Fruit fly (Drosophila melanogaster) whole organism, embryonic: ENCODE data around the gene CG10011.
A peak's percentile ranks its signal among the peaks of the same experiment; 100 is the strongest.

Experiments used
- Ada2b ChIP-seq: fragments of 200-800 bp; sonication (Bioruptor generic); IDR thresholded peaks from 2 replicates; pipeline ENCODE4 v1.3.6; 2022; ENCODE audit warnings: missing biosample characterization, missing genetic modification characterization
- B-H1 ChIP-seq: fragments of 200-800 bp; sonication (Bioruptor generic); IDR thresholded peaks from 3 replicates; pipeline ENCODE4 v1.3.6; 2022; ENCODE audit warnings: missing biosample characterization, missing genetic modification characterization
- Bteb2 ChIP-seq: fragments of 200-800 bp; sonication (Bioruptor generic); optimal IDR thresholded peaks from 2 replicates; lab custom pipeline; 2016; ENCODE audit warnings: missing biosample characterization, missing genetic modification characterization
- CG10431 ChIP-seq: fragments of 200-800 bp; sonication (Bioruptor generic); optimal IDR thresholded peaks from 3 replicates; lab custom pipeline; 2018; ENCODE audit warnings: missing biosample characterization, mild to moderate bottlenecking, missing genetic modification characterization
- CG12219 ChIP-seq: fragments of 200-800 bp; sonication (Bioruptor generic); optimal IDR thresholded peaks from 3 replicates; lab custom pipeline; 2018; ENCODE audit warnings: missing biosample characterization, mild to moderate bottlenecking, missing genetic modification characterization
- CG12659 ChIP-seq: fragments of 200-800 bp; sonication (Bioruptor generic); optimal IDR thresholded peaks from 3 replicates; lab custom pipeline; 2017; ENCODE audit warnings: mild to moderate bottlenecking, missing biosample characterization, missing genetic modification reagents, missing genetic modification characterization
- CG12769 ChIP-seq: fragments of 200-800 bp; sonication (Bioruptor generic); optimal IDR thresholded peaks from 2 replicates; lab custom pipeline; 2019; ENCODE audit warnings: missing biosample characterization, mild to moderate bottlenecking, missing genetic modification characterization, moderate library complexity
- CG12942 ChIP-seq: fragments of 200-800 bp; sonication (Bioruptor generic); optimal IDR thresholded peaks from 3 replicates; lab custom pipeline; 2016; ENCODE audit warnings: missing biosample characterization, missing genetic modification characterization
- CG15011 ChIP-seq: fragments of 200-800 bp; sonication (Bioruptor generic); optimal IDR thresholded peaks from 3 replicates; lab custom pipeline; 2018; ENCODE audit warnings: missing biosample characterization, mild to moderate bottlenecking, missing genetic modification characterization
- CG15479 ChIP-seq: fragments of 200-800 bp; sonication (Bioruptor generic); optimal IDR thresholded peaks from 3 replicates; lab custom pipeline; 2019; ENCODE audit warnings: missing biosample characterization, mild to moderate bottlenecking, missing genetic modification characterization, moderate library complexity
- CG15514 ChIP-seq: fragments of 200-800 bp; sonication (Bioruptor generic); optimal IDR thresholded peaks from 3 replicates; lab custom pipeline; 2017; ENCODE audit warnings: missing biosample characterization, missing genetic modification characterization, mild to moderate bottlenecking, moderate library complexity, missing genetic modification reagents
- CG1602 ChIP-seq: fragments of 200-800 bp; sonication (Bioruptor generic); optimal IDR thresholded peaks from 3 replicates; lab custom pipeline; 2016; ENCODE audit warnings: missing biosample characterization, missing genetic modification characterization
- CG16813 ChIP-seq: fragments of 200-800 bp; sonication (Bioruptor generic); IDR thresholded peaks from 3 replicates; pipeline ENCODE4 v1.3.6; 2022; ENCODE audit warnings: missing biosample characterization, missing genetic modification characterization; ENCODE audit not compliant: partially characterized antibody
- CG17802 ChIP-seq: fragments of 200-800 bp; sonication (Bioruptor generic); optimal IDR thresholded peaks from 2 replicates; lab custom pipeline; 2018; ENCODE audit warnings: missing biosample characterization, mild to moderate bottlenecking, missing genetic modification characterization, moderate library complexity
- CG18764 ChIP-seq: fragments of 200-800 bp; sonication (Bioruptor generic); optimal IDR thresholded peaks from 3 replicates; lab custom pipeline; 2016; ENCODE audit warnings: missing biosample characterization, missing genetic modification characterization
- CG2199 ChIP-seq: fragments of 200-800 bp; sonication (Bioruptor generic); IDR thresholded peaks from 3 replicates; pipeline ENCODE4 v1.3.6; 2022; ENCODE audit warnings: missing biosample characterization, missing genetic modification characterization
- CG2678 ChIP-seq: fragments of 200-800 bp; sonication (Bioruptor generic); optimal IDR thresholded peaks from 3 replicates; lab custom pipeline; 2019; ENCODE audit warnings: missing biosample characterization, mild to moderate bottlenecking, missing genetic modification characterization, moderate library complexity
- CG3995 ChIP-seq: fragments of 200-800 bp; sonication (Bioruptor generic); optimal IDR thresholded peaks from 3 replicates; lab custom pipeline; 2016; ENCODE audit warnings: missing biosample characterization, missing genetic modification characterization
- CG4617 ChIP-seq: fragments of 200-800 bp; sonication (Bioruptor generic); optimal IDR thresholded peaks from 3 replicates; lab custom pipeline; 2016; ENCODE audit warnings: missing biosample characterization, missing genetic modification characterization, borderline replicate concordance
- CG4854 ChIP-seq: fragments of 200-800 bp; sonication (Bioruptor generic); optimal IDR thresholded peaks from 2 replicates; lab custom pipeline; 2016; ENCODE audit warnings: missing biosample characterization, missing genetic modification characterization, inconsistent platforms
- CG7839 ChIP-seq: fragments of 200-800 bp; sonication (Bioruptor generic); optimal IDR thresholded peaks from 3 replicates; lab custom pipeline; 2018; ENCODE audit warnings: missing biosample characterization, mild to moderate bottlenecking, missing genetic modification characterization, moderate library complexity
- CG7987 ChIP-seq: fragments of 200-800 bp; sonication (Bioruptor generic); optimal IDR thresholded peaks from 2 replicates; lab custom pipeline; 2018; ENCODE audit warnings: missing biosample characterization, mild to moderate bottlenecking, missing genetic modification characterization, moderate library complexity
- CG8944 ChIP-seq: fragments of 200-800 bp; sonication (Bioruptor generic); optimal IDR thresholded peaks from 3 replicates; lab custom pipeline; 2016; ENCODE audit warnings: missing biosample characterization, missing genetic modification characterization
- CG9932 ChIP-seq: fragments of 200-800 bp; sonication (Bioruptor generic); IDR thresholded peaks from 2 replicates; pipeline ENCODE4 v1.3.6; 2022; ENCODE audit warnings: missing biosample characterization, missing genetic modification characterization
- Dll ChIP-seq: fragments of 200-800 bp; sonication (Bioruptor generic); IDR thresholded peaks from 4 replicates; pipeline ENCODE4 v1.3.6; 2022; ENCODE audit warnings: missing biosample characterization, missing genetic modification characterization; ENCODE audit not compliant: partially characterized antibody
- Doc3 ChIP-seq: fragments of 200-800 bp; sonication (Bioruptor generic); IDR thresholded peaks from 3 replicates; pipeline ENCODE4 v1.3.6; 2022; ENCODE audit warnings: missing biosample characterization, missing genetic modification characterization; ENCODE audit not compliant: partially characterized antibody
- Fer2 ChIP-seq: fragments of 200-800 bp; sonication (Bioruptor generic); optimal IDR thresholded peaks from 2 replicates; lab custom pipeline; 2018; ENCODE audit warnings: missing biosample characterization, mild to moderate bottlenecking, missing genetic modification characterization, moderate library complexity
- Lim3 ChIP-seq: fragments of 200-800 bp; sonication (Bioruptor generic); IDR thresholded peaks from 2 replicates; pipeline ENCODE4 v1.3.6; 2022; ENCODE audit warnings: missing biosample characterization, missing genetic modification characterization
- MBD-R2 ChIP-seq: fragments of 200-800 bp; sonication (Bioruptor generic); IDR thresholded peaks from 2 replicates; pipeline ENCODE4 v1.3.6; 2022; ENCODE audit warnings: missing biosample characterization, missing genetic modification characterization
- Max ChIP-seq: fragments of 200-800 bp; sonication (Bioruptor generic); optimal IDR thresholded peaks from 2 replicates; lab custom pipeline; 2016; ENCODE audit warnings: missing biosample characterization, mild to moderate bottlenecking, missing genetic modification characterization
- Myb ChIP-seq: fragments of 200-800 bp; sonication (Bioruptor generic); optimal IDR thresholded peaks from 2 replicates; lab custom pipeline; 2016; ENCODE audit warnings: missing biosample characterization, missing genetic modification characterization
- Vsx1 ChIP-seq: fragments of 200-800 bp; sonication (Bioruptor generic); optimal IDR thresholded peaks from 2 replicates; lab custom pipeline; 2017; ENCODE audit warnings: missing biosample characterization, mild to moderate bottlenecking, missing genetic modification characterization, missing genetic modification reagents
- ara ChIP-seq: fragments of 200-800 bp; sonication (Bioruptor generic); IDR thresholded peaks from 2 replicates; pipeline ENCODE4 v1.3.6; 2022; ENCODE audit warnings: missing biosample characterization, missing genetic modification characterization
- cato ChIP-seq: fragments of 200-800 bp; sonication (Bioruptor generic); optimal IDR thresholded peaks from 2 replicates; lab custom pipeline; 2016; ENCODE audit warnings: missing biosample characterization, missing genetic modification characterization, borderline replicate concordance
- caup ChIP-seq: fragments of 200-800 bp; sonication (Bioruptor generic); optimal IDR thresholded peaks from 3 replicates; lab custom pipeline; 2017; ENCODE audit warnings: missing biosample characterization, mild to moderate bottlenecking, missing genetic modification characterization, moderate library complexity; ENCODE audit not compliant: severe bottlenecking
- dan ChIP-seq: fragments of 200-800 bp; sonication (Bioruptor generic); IDR thresholded peaks from 2 replicates; pipeline ENCODE4 v1.3.6; 2022; ENCODE audit warnings: missing biosample characterization, missing genetic modification characterization
- dm ChIP-seq: fragments of 200-800 bp; sonication (Bioruptor generic); optimal IDR thresholded peaks from 3 replicates; lab custom pipeline; 2016; ENCODE audit warnings: missing biosample characterization, missing genetic modification characterization
- emc ChIP-seq: fragments of 200-800 bp; sonication (Bioruptor generic); optimal IDR thresholded peaks from 2 replicates; lab custom pipeline; 2016; ENCODE audit warnings: missing biosample characterization, missing genetic modification characterization
- en ChIP-seq: fragments of 200-800 bp; sonication (Bioruptor generic); optimal IDR thresholded peaks from 2 replicates; lab custom pipeline; 2016; ENCODE audit warnings: missing biosample characterization, missing genetic modification characterization
- fu2 ChIP-seq: fragments of 200-800 bp; sonication (Bioruptor generic); optimal IDR thresholded peaks from 2 replicates; lab custom pipeline; 2016; ENCODE audit warnings: missing biosample characterization, missing genetic modification characterization
- ken ChIP-seq: fragments of 200-800 bp; sonication (Bioruptor generic); IDR thresholded peaks from 3 replicates; pipeline ENCODE4 v1.3.6; 2022; ENCODE audit warnings: missing biosample characterization, missing genetic modification characterization
- odd ChIP-seq: fragments of 200-800 bp; sonication (Bioruptor generic); optimal IDR thresholded peaks from 2 replicates; lab custom pipeline; 2017; ENCODE audit warnings: missing biosample characterization, mild to moderate bottlenecking, missing genetic modification characterization
- pan ChIP-seq, 4 experiments: fragments of >200 bp in 3 of 4; fragments of 200-800 bp in 1 of 4; sonication (Bioruptor generic) in 1 of 4; optimal IDR thresholded peaks in 3 of 4; IDR thresholded peaks in 1 of 4; 2 replicates each; pipeline versions ENCODE4 v1.3.6 to Lab custom; 2017 to 2022; ENCODE audit warnings: missing biosample characterization in 2 of 4, missing genetic modification characterization in 2 of 4, mixed read lengths in 1 of 4
- pnt ChIP-seq: fragments of 200-800 bp; sonication (Bioruptor generic); optimal IDR thresholded peaks from 3 replicates; lab custom pipeline; 2016; ENCODE audit warnings: missing biosample characterization, missing genetic modification characterization
- pum ChIP-seq: fragments of 200-800 bp; sonication (Bioruptor generic); optimal IDR thresholded peaks from 2 replicates; lab custom pipeline; 2016; ENCODE audit warnings: missing biosample characterization, missing genetic modification characterization
- rib ChIP-seq: fragments of 200-800 bp; sonication (Bioruptor generic); IDR thresholded peaks from 2 replicates; pipeline ENCODE4 v1.3.6; 2022; ENCODE audit warnings: missing biosample characterization, missing genetic modification characterization
- run ChIP-seq: fragments of 200-800 bp; sonication (Bioruptor generic); optimal IDR thresholded peaks from 3 replicates; lab custom pipeline; 2018; ENCODE audit warnings: missing biosample characterization, mild to moderate bottlenecking, missing genetic modification characterization
- sisA ChIP-seq: fragments of 200-800 bp; sonication (Bioruptor generic); IDR thresholded peaks from 2 replicates; pipeline ENCODE4 v1.3.6; 2022; ENCODE audit warnings: missing biosample characterization, missing genetic modification characterization
- slp2 ChIP-seq: fragments of 200-800 bp; sonication (Bioruptor generic); optimal IDR thresholded peaks from 2 replicates; lab custom pipeline; 2016; ENCODE audit warnings: missing biosample characterization, missing genetic modification characterization
- zfh1 ChIP-seq: fragments of 200-800 bp; sonication (Bioruptor generic); IDR thresholded peaks from 3 replicates; pipeline ENCODE4 v1.3.6; 2022; ENCODE audit warnings: missing biosample characterization, missing genetic modification characterization

The CG10011 gene

DNA sequence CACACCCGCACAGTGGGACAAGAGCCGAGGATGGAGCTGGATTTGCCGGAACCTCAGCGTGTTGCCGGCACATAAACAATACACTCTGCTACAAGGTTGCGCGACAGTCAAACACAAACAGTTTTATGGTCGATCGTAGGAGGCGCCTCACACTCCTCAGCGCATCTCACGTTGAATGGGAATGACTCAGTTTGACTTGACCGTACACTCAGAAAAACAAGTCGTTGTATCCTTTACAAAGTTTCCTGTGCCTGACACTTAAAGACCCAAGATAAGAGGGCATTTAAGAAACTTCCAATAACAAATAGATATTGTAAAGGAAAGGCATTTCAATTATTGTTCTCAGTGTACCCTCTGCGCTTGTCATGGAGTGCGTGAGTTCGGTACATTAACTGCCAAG, 3.1 kb downstream of the CG10011 start (continued):
- TF ChIP-seq pum (GFP tag; lab: Kevin White, UChicago): peak; percentile 60
- peak; percentile 64 for TF ChIP-seq CG8944 (GFP tag; lab: Kevin White, UChicago)
- no peak for TF ChIP-seq B-H1 (GFP tag; lab: Robert Waterston, UW)
- TF ChIP-seq CG2199 (GFP tag; lab: Robert Waterston, UW): 0 out of 3 replicates have a peak, but pooled peaks have one; percentile 40
- peak; percentile 47 for TF ChIP-seq CG7987 (GFP tag; lab: Kevin White, UChicago)
- TF ChIP-seq CG15514: peak; percentile 40
- TF ChIP-seq zfh1 (GFP tag; lab: Robert Waterston, UW): peak; percentile 74; the same call in 2 of the 3 replicates
- no peak for TF ChIP-seq run
- TF ChIP-seq CG2678 (tag; lab: Kevin White, UChicago): peak; percentile 58
- TF ChIP-seq Bteb2: peak; percentile 26
- no peak for TF ChIP-seq rib
- peak; percentile 58 for TF ChIP-seq ara
- TF ChIP-seq pan (optimal IDR thresholded peaks at IDR 0.05; lab: Kevin White, UChicago): no peak
- TF ChIP-seq pan (GFP tag; optimal IDR thresholded peaks at IDR 0.05 in 1 of 2, IDR thresholded peaks at IDR 0.05 in 1 of 2): peak in 1 of 2 experiments; percentile 45
- no peak for TF ChIP-seq odd (GFP tag; lab: Kevin White, UChicago)
- no peak for TF ChIP-seq CG17802 (tag; lab: Kevin White, UChicago)
- no peak for TF ChIP-seq Lim3 (GFP tag; lab: Robert Waterston, UW)
- TF ChIP-seq CG10431 (GFP tag; lab: Kevin White, UChicago): no peak
- no peak for TF ChIP-seq Doc3 (GFP tag; lab: Robert Waterston, UW)
- TF ChIP-seq MBD-R2 (GFP tag; lab: Robert Waterston, UW): no peak
- TF ChIP-seq en (GFP tag; lab: Kevin White, UChicago): peak; percentile 48
- no peak for TF ChIP-seq CG12659
- TF ChIP-seq dm (GFP tag; lab: Kevin White, UChicago): no peak
- peak; percentile 45 for TF ChIP-seq CG12769 (tag; lab: Kevin White, UChicago)
- TF ChIP-seq pnt (GFP tag; lab: Kevin White, UChicago): peak; percentile 58
- peak; percentile 58 for TF ChIP-seq slp2 (GFP tag; lab: Kevin White, UChicago)
- TF ChIP-seq CG4617: no peak
- TF ChIP-seq CG12942 (GFP tag; lab: Kevin White, UChicago): no peak
- TF ChIP-seq caup (GFP tag; lab: Kevin White, UChicago): peak; percentile 33
- peak; percentile 5 for TF ChIP-seq Myb (GFP tag; lab: Kevin White, UChicago)
- TF ChIP-seq emc: no peak
- no peak for TF ChIP-seq Vsx1 (GFP tag; lab: Kevin White, UChicago)
- no peak for TF ChIP-seq CG12219
- no peak for TF ChIP-seq cato (GFP tag; lab: Kevin White, UChicago)
- TF ChIP-seq Dll (GFP tag; lab: Robert Waterston, UW): no peak
- peak; percentile 57 for TF ChIP-seq Ada2b (GFP tag; lab: Robert Waterston, UW)
- no peak for TF ChIP-seq fu2 (GFP tag; lab: Kevin White, UChicago)
- TF ChIP-seq CG16813: no peak
- peak; percentile 50 for TF ChIP-seq sisA (GFP tag; lab: Robert Waterston, UW)
- TF ChIP-seq CG15479 (GFP tag; lab: Kevin White, UChicago): peak; percentile 46
- TF ChIP-seq CG4854 (GFP tag; lab: Kevin White, UChicago): peak; percentile 26
- TF ChIP-seq CG3995: no peak
- peak; percentile 42; the same call in 1 of the 2 replicates for TF ChIP-seq CG9932
- peak; percentile 13 for TF ChIP-seq CG1602
- peak; percentile 53 for TF ChIP-seq CG18764 (GFP tag; lab: Kevin White, UChicago)
- TF ChIP-seq dan: 0 out of 2 replicates have a peak, but pooled peaks have one; percentile 36
- TF ChIP-seq ken (GFP tag; lab: Robert Waterston, UW): 0 out of 3 replicates have a peak, but pooled peaks have one; percentile 60
- peak; percentile 66 for TF ChIP-seq CG7839 (tag; lab: Kevin White, UChicago)
- no peak for TF ChIP-seq Fer2 (tag; lab: Kevin White, UChicago)
- TF ChIP-seq CG15011 (GFP tag; lab: Kevin White, UChicago): peak; percentile 39
- peak; percentile 22 for TF ChIP-seq Max
